Fruit fly (Drosophila melanogaster) whole organism, embryonic: ENCODE data around the gene inaE.

Source experiments
- CG18476 ChIP-seq: fragments of 200-800 bp; sonication (Bioruptor generic); optimal IDR thresholded peaks from 2 replicates; lab custom pipeline; 2016; ENCODE audit warnings: missing biosample characterization, mild to moderate bottlenecking, missing genetic modification characterization
- pita ChIP-seq: fragments of 200-800 bp; sonication (Bioruptor generic); optimal IDR thresholded peaks from 2 replicates; lab custom pipeline; 2017; ENCODE audit warnings: missing biosample characterization, mild to moderate bottlenecking, missing genetic modification characterization

DNA sequence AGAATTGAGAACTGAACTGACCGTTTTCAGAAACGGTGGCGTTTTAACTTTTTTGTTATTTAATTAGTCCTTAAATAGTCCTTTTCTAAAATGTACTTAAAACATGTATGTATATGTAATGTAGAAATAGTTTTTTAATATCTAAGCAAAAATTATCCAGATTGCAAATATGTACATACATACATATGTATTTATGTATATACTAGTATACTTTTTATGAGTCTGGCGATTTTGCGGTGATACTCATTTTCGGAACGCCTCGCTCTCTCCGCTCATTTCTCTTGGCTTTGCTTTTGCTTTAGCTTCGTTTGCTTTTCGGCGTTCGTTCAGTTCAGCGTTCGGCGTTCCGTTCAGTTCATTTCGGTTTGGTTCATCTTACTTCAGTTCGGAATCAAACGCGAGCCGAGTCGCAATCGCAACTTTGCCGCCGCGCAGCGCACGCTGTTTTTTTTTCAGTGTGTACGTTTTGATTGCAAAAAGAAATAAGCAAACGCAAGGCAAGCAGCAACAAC lies 21.1 kb upstream of the inaE start, which contains the start of gene rdgB:
- TF ChIP-seq pita (GFP tag; lab: Kevin White, UChicago), result no peak
- TF ChIP-seq CG18476 (GFP tag; lab: Kevin White, UChicago), result peak; percentile 72
